Fruit fly (Drosophila melanogaster): Measurements from ENCODE around the gene CycG.

DNA sequence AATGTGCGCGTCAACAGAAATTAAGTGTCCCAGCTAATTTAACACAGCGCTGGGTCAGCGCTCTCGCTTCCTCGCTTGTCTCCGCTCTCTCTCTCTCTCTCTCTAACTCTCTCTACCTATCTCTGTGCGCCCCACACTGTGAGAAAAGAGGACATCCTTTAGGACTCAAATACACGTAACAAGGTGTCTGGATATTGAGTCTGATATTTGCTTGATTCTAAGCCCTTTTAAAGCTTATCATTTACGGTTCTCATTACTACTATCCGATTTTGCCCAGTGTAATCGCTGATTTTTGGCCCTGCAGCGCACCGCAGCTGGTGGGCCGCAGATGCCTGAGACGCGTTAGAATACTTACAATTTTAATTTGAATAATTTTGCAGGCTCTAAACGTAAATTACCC is 24.0 kb upstream of the CycG start:
- TF ChIP-seq CG11762 (GFP tag; optimal IDR thresholded peaks at IDR 0.05; ENCODE audit: insufficient read depth) (no peak), fd85E (GFP tag; optimal IDR thresholded peaks at IDR 0.05) (no peak), CG7368 (GFP tag; optimal IDR thresholded peaks at IDR 0.05) (no peak), CG3032 (tag; optimal IDR thresholded peaks at IDR 0.05) (no peak), pdm3 (GFP tag; optimal IDR thresholded peaks at IDR 0.05) (peak; percentile 3), CG8119 (GFP tag; IDR thresholded peaks at IDR 0.05) (no peak), Blimp-1 (GFP tag; optimal IDR thresholded peaks at IDR 0.05) (no peak), achi (GFP tag; optimal IDR thresholded peaks at IDR 0.05) (no peak)
